Worm (Caenorhabditis elegans) whole organism, L2 larva: ENCODE results near the gene F28C6.5.

ENCODE experiments used
- ceh-16 ChIP-seq: fragments of 150-350 bp; optimal IDR thresholded peaks from 2 replicates; lab custom pipeline; 2014; ENCODE audit warnings: missing biosample characterization, missing genetic modification characterization
- elt-3 ChIP-seq: sonication (generic microtip); optimal IDR thresholded peaks from 2 replicates; lab custom pipeline; 2017; ENCODE audit warnings: missing biosample characterization, missing genetic modification characterization
- lin-13 ChIP-seq: fragments of 150-350 bp; optimal IDR thresholded peaks from 2 replicates; lab custom pipeline; 2014; ENCODE audit warnings: missing biosample characterization, missing genetic modification reagents, missing genetic modification characterization

- TF ChIP-seq elt-3 (tag; lab: Kevin White, UChicago), result no peak
- no peak for TF ChIP-seq ceh-16
- no peak for TF ChIP-seq lin-13
Observed at ce11 chrII:8593840-8594625, 5.3 kb upstream of the F28C6.5 start, which contains the start of gene aptf-3.
